Worm (Caenorhabditis elegans): ENCODE data around the gene C56A3.4.

C56A3.4 gene

ce11 chrV:13556746-13557145 lies 5.2 kb upstream of the C56A3.4 start, which contains the start of gene cav-2 (continued):
- TF ChIP-seq sptf-2 (GFP tag; optimal IDR thresholded peaks at IDR 0.05) (no peak), mcd-1 (GFP tag; IDR thresholded peaks at IDR 0.05) (peak; percentile 85), ceh-91 (GFP tag; IDR thresholded peaks at IDR 0.05) (no peak), F57C9.4 (tag; optimal IDR thresholded peaks at IDR 0.05) (no peak), ama-1 (optimal IDR thresholded peaks at IDR 0.05) (no peak), ama-1 (GFP tag; optimal IDR thresholded peaks at IDR 0.05) (no peak), him-1 (tag; optimal IDR thresholded peaks at IDR 0.05) (peak; percentile 61), ztf-22 (GFP tag; optimal IDR thresholded peaks at IDR 0.05) (peak; percentile 49), mxl-1 (tag; optimal IDR thresholded peaks at IDR 0.05) (no peak), unc-130 (GFP tag; optimal IDR thresholded peaks at IDR 0.05) (peak; percentile 97)

ce11 chrV:13556297-13556696 lies 4.7 kb upstream of the C56A3.4 start, which contains the start of gene C56A3.6:
C56A3.6 (minus strand) TSS chrV:13556397.
- TF ChIP-seq ceh-58 (GFP tag; IDR thresholded peaks at IDR 0.05) (no peak), dpff-1 (tag; optimal IDR thresholded peaks at IDR 0.05) (no peak)

- TF ChIP-seq ceh-40 (GFP tag; IDR thresholded peaks at IDR 0.05) = no peak
- TF ChIP-seq Y53G8AR.9 (GFP tag; conservative IDR thresholded peaks at IDR 0.05) = no peak
- TF ChIP-seq nfya-1 (tag; optimal IDR thresholded peaks at IDR 0.05; ENCODE audit: borderline replicate concordance, insufficient read depth) = no peak
- no peak for TF ChIP-seq Y56A3A.18 (GFP tag; IDR thresholded peaks at IDR 0.05)
- no peak for TF ChIP-seq lsy-27 (tag; optimal IDR thresholded peaks at IDR 0.05; ENCODE audit: borderline replicate concordance, insufficient read depth)
- no peak for TF ChIP-seq lin-40 (tag; optimal IDR thresholded peaks at IDR 0.05)
- TF ChIP-seq die-1 (tag; optimal IDR thresholded peaks at IDR 0.05) = no peak
- TF ChIP-seq ccch-3 (GFP tag; optimal IDR thresholded peaks at IDR 0.05) = no peak
- no peak for TF ChIP-seq efl-1 (GFP tag; optimal IDR thresholded peaks at IDR 0.05)
- TF ChIP-seq pha-4 (tag; optimal IDR thresholded peaks at IDR 0.05) = no peak
- TF ChIP-seq lsl-1 (GFP tag; optimal IDR thresholded peaks at IDR 0.05) = no peak
Measured at ce11 chrV:13536058-13536579, 15.4 kb downstream of the C56A3.4 start, which contains the start of gene frpr-5. frpr-5 (minus strand) TSS chrV:13536108.

- TF ChIP-seq nfya-1 (tag; optimal IDR thresholded peaks at IDR 0.05; ENCODE audit: borderline replicate concordance, insufficient read depth) = no peak
Measured at ce11 chrV:13532469-13532868, 19.1 kb downstream of the C56A3.4 start.

- no peak for TF ChIP-seq C06A6.2 (GFP tag; conservative IDR thresholded peaks at IDR 0.05)
- TF ChIP-seq nhr-80 (tag; optimal IDR thresholded peaks at IDR 0.05) = peak; percentile 67
Measured at ce11 chrV:13530698-13531097, 20.9 kb downstream of the C56A3.4 start, which contains the start of gene ttr-44. ttr-44 (minus strand) TSS chrV:13530744.

ce11 chrV:13529165-13529564 lies 22.4 kb downstream of the C56A3.4 start:
- no peak for TF ChIP-seq ztf-26 (tag; optimal IDR thresholded peaks at IDR 0.05)
- TF ChIP-seq lsy-27 (tag; optimal IDR thresholded peaks at IDR 0.05; ENCODE audit: borderline replicate concordance, insufficient read depth) = no peak
- no peak for TF ChIP-seq bed-2 (GFP tag; IDR thresholded peaks at IDR 0.05)
- TF ChIP-seq hrde-1 (tag; optimal IDR thresholded peaks at IDR 0.05; ENCODE audit: borderline replicate concordance) = no peak
- TF ChIP-seq ceh-100 (GFP tag; IDR thresholded peaks at IDR 0.05) = no peak
- TF ChIP-seq madf-8 (GFP tag; conservative IDR thresholded peaks at IDR 0.05) = no peak
